Fruit fly (Drosophila melanogaster) whole organism, embryonic: ENCODE data around the gene CG7785.

Experiments
- Adf1 ChIP-seq: fragments of 200-800 bp; sonication (Bioruptor generic); IDR thresholded peaks from 2 replicates; pipeline ENCODE4 v1.3.6; 2022; ENCODE audit warnings: missing biosample characterization, missing genetic modification characterization
- Blimp-1 ChIP-seq: fragments of 200-800 bp; sonication (Bioruptor generic); optimal IDR thresholded peaks from 3 replicates; lab custom pipeline; 2018; ENCODE audit warnings: missing biosample characterization, missing genetic modification characterization, mild to moderate bottlenecking, moderate library complexity, missing genetic modification reagents
- CG11398 ChIP-seq: fragments of 200-800 bp; sonication (Bioruptor generic); optimal IDR thresholded peaks from 2 replicates; lab custom pipeline; 2016; ENCODE audit warnings: missing biosample characterization, missing genetic modification characterization
- CG13287 ChIP-seq: fragments of 200-800 bp; sonication (Bioruptor generic); IDR thresholded peaks from 2 replicates; pipeline ENCODE4 v1.3.6; 2022; ENCODE audit warnings: missing biosample characterization, missing genetic modification characterization; ENCODE audit not compliant: partially characterized antibody
- CG14050 ChIP-seq: fragments of 200-800 bp; sonication (Bioruptor generic); IDR thresholded peaks from 3 replicates; pipeline ENCODE4 v1.3.6; 2022; ENCODE audit warnings: missing biosample characterization, missing genetic modification characterization
- CG15011 ChIP-seq: fragments of 200-800 bp; sonication (Bioruptor generic); optimal IDR thresholded peaks from 3 replicates; lab custom pipeline; 2018; ENCODE audit warnings: missing biosample characterization, mild to moderate bottlenecking, missing genetic modification characterization
- CG1529 ChIP-seq: fragments of 200-800 bp; sonication (Bioruptor generic); optimal IDR thresholded peaks from 3 replicates; lab custom pipeline; 2018; ENCODE audit warnings: missing biosample characterization, missing genetic modification characterization
- CG15601 ChIP-seq: fragments of 200-800 bp; sonication (Bioruptor generic); optimal IDR thresholded peaks from 3 replicates; lab custom pipeline; 2019; ENCODE audit warnings: missing biosample characterization, mild to moderate bottlenecking, missing genetic modification characterization, moderate library complexity
- CG15696 ChIP-seq: fragments of 200-800 bp; sonication (Bioruptor generic); optimal IDR thresholded peaks from 2 replicates; lab custom pipeline; 2019; ENCODE audit warnings: missing biosample characterization, mild to moderate bottlenecking, missing genetic modification characterization, moderate library complexity
- CG18262 ChIP-seq: fragments of 200-800 bp; optimal IDR thresholded peaks from 3 replicates; lab custom pipeline; 2019; ENCODE audit warnings: missing biosample characterization, mild to moderate bottlenecking, missing genetic modification characterization, moderate library complexity
- CG3995 ChIP-seq: fragments of 200-800 bp; sonication (Bioruptor generic); optimal IDR thresholded peaks from 3 replicates; lab custom pipeline; 2016; ENCODE audit warnings: missing biosample characterization, missing genetic modification characterization
- CG4617 ChIP-seq: fragments of 200-800 bp; sonication (Bioruptor generic); optimal IDR thresholded peaks from 3 replicates; lab custom pipeline; 2016; ENCODE audit warnings: missing biosample characterization, missing genetic modification characterization, borderline replicate concordance
- CG5180 ChIP-seq: fragments of 200-800 bp; sonication (Bioruptor generic); optimal IDR thresholded peaks from 3 replicates; lab custom pipeline; 2017; ENCODE audit warnings: missing biosample characterization, missing genetic modification characterization, mild to moderate bottlenecking, moderate library complexity, missing genetic modification reagents
- CG6254 ChIP-seq: fragments of 200-800 bp; sonication (Bioruptor generic); optimal IDR thresholded peaks from 3 replicates; lab custom pipeline; 2017; ENCODE audit warnings: mild to moderate bottlenecking, missing biosample characterization, missing genetic modification reagents, missing genetic modification characterization
- CG7745 ChIP-seq: fragments of 200-800 bp; sonication (Bioruptor generic); optimal IDR thresholded peaks from 2 replicates; lab custom pipeline; 2018; ENCODE audit warnings: missing biosample characterization, mild to moderate bottlenecking, missing genetic modification characterization, moderate library complexity
- D19A ChIP-seq: fragments of 200-800 bp; optimal IDR thresholded peaks from 3 replicates; lab custom pipeline; 2019; ENCODE audit warnings: missing biosample characterization, mild to moderate bottlenecking, missing genetic modification characterization, moderate library complexity
- Dbx ChIP-seq: fragments of 200-800 bp; sonication (Bioruptor generic); IDR thresholded peaks from 3 replicates; pipeline ENCODE4 v1.3.6; 2022; ENCODE audit warnings: missing biosample characterization, missing genetic modification characterization
- Eip74EF ChIP-seq, 2 experiments: fragments of 200-800 bp in 1 of 2; fragments of >200 bp in 1 of 2; sonication (Bioruptor generic) in 1 of 2; optimal IDR thresholded peaks; 2 replicates each; lab custom pipeline; 2017 to 2019; ENCODE audit warnings: missing biosample characterization in 2 of 2, missing genetic modification characterization in 2 of 2, mild to moderate bottlenecking in 1 of 2, moderate library complexity in 1 of 2
- Fer3 ChIP-seq: fragments of 200-800 bp; sonication (Bioruptor generic); optimal IDR thresholded peaks from 2 replicates; lab custom pipeline; 2018; ENCODE audit warnings: missing biosample characterization, mild to moderate bottlenecking, missing genetic modification characterization, moderate library complexity
- Mes4 ChIP-seq: fragments of 200-800 bp; sonication (Bioruptor generic); optimal IDR thresholded peaks from 2 replicates; lab custom pipeline; 2016; ENCODE audit warnings: missing biosample characterization, missing genetic modification characterization
- Nf-YC ChIP-seq: fragments of 200-800 bp; optimal IDR thresholded peaks from 3 replicates; lab custom pipeline; 2019; ENCODE audit warnings: missing biosample characterization, mild to moderate bottlenecking, missing genetic modification characterization, moderate library complexity
- NfI ChIP-seq: fragments of 200-800 bp; sonication (Bioruptor generic); optimal IDR thresholded peaks from 3 replicates; lab custom pipeline; 2018; ENCODE audit warnings: missing biosample characterization, mild to moderate bottlenecking, missing genetic modification characterization, moderate library complexity
- Pdp1 ChIP-seq, 2 experiments: fragments of 200-800 bp; sonication (Bioruptor generic); optimal IDR thresholded peaks; 3 replicates each; lab custom pipeline; 2016; ENCODE audit warnings: missing biosample characterization in 2 of 2, missing genetic modification characterization in 2 of 2, mild to moderate bottlenecking in 1 of 2, moderate library complexity in 1 of 2
- Trl ChIP-seq, 3 experiments: fragments of >200 bp in 2 of 3; fragments of 200-800 bp in 1 of 3; sonication (Bioruptor generic) in 1 of 3; optimal IDR thresholded peaks; 2 replicates in 1 of 3; 3 replicates in 2 of 3; lab custom pipeline; 2016 to 2017; ENCODE audit warnings: missing biosample characterization in 1 of 3, missing genetic modification characterization in 1 of 3
- abd-A ChIP-seq: fragments of 200-800 bp; sonication (Bioruptor generic); optimal IDR thresholded peaks from 3 replicates; lab custom pipeline; 2019; ENCODE audit warnings: missing biosample characterization, mild to moderate bottlenecking, missing genetic modification characterization, moderate library complexity
- ap ChIP-seq: fragments of 200-800 bp; sonication (Bioruptor generic); IDR thresholded peaks from 2 replicates; pipeline ENCODE4 v1.3.6; 2022; ENCODE audit warnings: missing biosample characterization, missing genetic modification characterization
- cg ChIP-seq: fragments of 200-800 bp; sonication (Bioruptor generic); optimal IDR thresholded peaks from 3 replicates; lab custom pipeline; 2019; ENCODE audit warnings: missing biosample characterization, mild to moderate bottlenecking, missing genetic modification characterization, moderate library complexity
- chm ChIP-seq: fragments of 200-800 bp; sonication (Bioruptor generic); IDR thresholded peaks from 2 replicates; pipeline ENCODE4 v1.3.6; 2022; ENCODE audit warnings: missing biosample characterization, missing genetic modification characterization
- corto ChIP-seq: fragments of 200-800 bp; sonication (Bioruptor generic); optimal IDR thresholded peaks from 2 replicates; lab custom pipeline; 2016; ENCODE audit warnings: missing biosample characterization, mild to moderate bottlenecking, missing genetic modification characterization, moderate library complexity
- fd3F ChIP-seq: fragments of 200-800 bp; sonication (Bioruptor generic); optimal IDR thresholded peaks from 2 replicates; lab custom pipeline; 2018; ENCODE audit warnings: missing biosample characterization, mild to moderate bottlenecking, missing genetic modification characterization, moderate library complexity
- gsb ChIP-seq: fragments of 200-800 bp; sonication (Bioruptor generic); IDR thresholded peaks from 2 replicates; pipeline ENCODE4 v1.3.6; 2022; ENCODE audit warnings: missing biosample characterization, missing genetic modification characterization
- h ChIP-seq: fragments of >200 bp; optimal IDR thresholded peaks from 2 replicates; lab custom pipeline; 2017
- insv ChIP-seq, 2 experiments: fragments of 200-800 bp; sonication (Bioruptor generic); optimal IDR thresholded peaks; 3 replicates each; lab custom pipeline; 2016 to 2018; ENCODE audit warnings: missing biosample characterization in 2 of 2, missing genetic modification characterization in 2 of 2
- nau ChIP-seq: fragments of 200-800 bp; sonication (Bioruptor generic); optimal IDR thresholded peaks from 3 replicates; lab custom pipeline; 2017; ENCODE audit warnings: missing biosample characterization, mild to moderate bottlenecking, missing genetic modification characterization, missing genetic modification reagents
- oc ChIP-seq: fragments of 200-800 bp; sonication (Bioruptor generic); optimal IDR thresholded peaks from 2 replicates; lab custom pipeline; 2018; ENCODE audit warnings: missing biosample characterization, mild to moderate bottlenecking, missing genetic modification characterization, moderate library complexity
- odd ChIP-seq: fragments of 200-800 bp; sonication (Bioruptor generic); optimal IDR thresholded peaks from 2 replicates; lab custom pipeline; 2017; ENCODE audit warnings: missing biosample characterization, mild to moderate bottlenecking, missing genetic modification characterization
- pfk ChIP-seq: fragments of 200-800 bp; sonication (Bioruptor generic); optimal IDR thresholded peaks from 2 replicates; lab custom pipeline; 2018; ENCODE audit warnings: missing biosample characterization, mild to moderate bottlenecking, missing genetic modification characterization, moderate library complexity
- pzg ChIP-seq: fragments of 200-800 bp; sonication (Bioruptor generic); optimal IDR thresholded peaks from 3 replicates; lab custom pipeline; 2018; ENCODE audit warnings: missing biosample characterization, mild to moderate bottlenecking, missing genetic modification characterization, moderate library complexity
- repo ChIP-seq: fragments of 200-800 bp; sonication (Bioruptor generic); optimal IDR thresholded peaks from 2 replicates; lab custom pipeline; 2016; ENCODE audit warnings: missing biosample characterization, missing genetic modification characterization
- rib ChIP-seq: fragments of 200-800 bp; sonication (Bioruptor generic); IDR thresholded peaks from 2 replicates; pipeline ENCODE4 v1.3.6; 2022; ENCODE audit warnings: missing biosample characterization, missing genetic modification characterization
- sc ChIP-seq, 3 experiments: fragments of >200 bp in 2 of 3; fragments of 200-800 bp in 1 of 3; sonication (Bioruptor generic) in 1 of 3; optimal IDR thresholded peaks; 2 replicates in 2 of 3; 3 replicates in 1 of 3; lab custom pipeline; 2017; ENCODE audit warnings: mild to moderate bottlenecking in 1 of 3, missing biosample characterization in 1 of 3, missing genetic modification characterization in 1 of 3, missing genetic modification reagents in 1 of 3
- sd ChIP-seq: fragments of 200-800 bp; sonication (Bioruptor generic); optimal IDR thresholded peaks from 3 replicates; lab custom pipeline; 2018; ENCODE audit warnings: missing biosample characterization, mild to moderate bottlenecking, missing genetic modification characterization, moderate library complexity
- so ChIP-seq: fragments of 200-800 bp; sonication (Bioruptor generic); IDR thresholded peaks from 3 replicates; pipeline ENCODE4 v1.3.6; 2022; ENCODE audit warnings: missing biosample characterization, missing genetic modification characterization
- ssp ChIP-seq: fragments of 200-800 bp; sonication (Bioruptor generic); IDR thresholded peaks from 2 replicates; pipeline ENCODE4 v1.3.6; 2022; ENCODE audit warnings: missing biosample characterization, missing genetic modification characterization
- unpg ChIP-seq: fragments of 200-800 bp; sonication (Bioruptor generic); optimal IDR thresholded peaks from 3 replicates; lab custom pipeline; 2018; ENCODE audit warnings: missing biosample characterization, mild to moderate bottlenecking, missing genetic modification characterization, moderate library complexity
- z ChIP-seq: fragments of 200-800 bp; sonication (Bioruptor generic); IDR thresholded peaks from 3 replicates; pipeline ENCODE4 v1.3.6; 2022; ENCODE audit warnings: missing biosample characterization, missing genetic modification characterization

CG7785 gene

DNA sequence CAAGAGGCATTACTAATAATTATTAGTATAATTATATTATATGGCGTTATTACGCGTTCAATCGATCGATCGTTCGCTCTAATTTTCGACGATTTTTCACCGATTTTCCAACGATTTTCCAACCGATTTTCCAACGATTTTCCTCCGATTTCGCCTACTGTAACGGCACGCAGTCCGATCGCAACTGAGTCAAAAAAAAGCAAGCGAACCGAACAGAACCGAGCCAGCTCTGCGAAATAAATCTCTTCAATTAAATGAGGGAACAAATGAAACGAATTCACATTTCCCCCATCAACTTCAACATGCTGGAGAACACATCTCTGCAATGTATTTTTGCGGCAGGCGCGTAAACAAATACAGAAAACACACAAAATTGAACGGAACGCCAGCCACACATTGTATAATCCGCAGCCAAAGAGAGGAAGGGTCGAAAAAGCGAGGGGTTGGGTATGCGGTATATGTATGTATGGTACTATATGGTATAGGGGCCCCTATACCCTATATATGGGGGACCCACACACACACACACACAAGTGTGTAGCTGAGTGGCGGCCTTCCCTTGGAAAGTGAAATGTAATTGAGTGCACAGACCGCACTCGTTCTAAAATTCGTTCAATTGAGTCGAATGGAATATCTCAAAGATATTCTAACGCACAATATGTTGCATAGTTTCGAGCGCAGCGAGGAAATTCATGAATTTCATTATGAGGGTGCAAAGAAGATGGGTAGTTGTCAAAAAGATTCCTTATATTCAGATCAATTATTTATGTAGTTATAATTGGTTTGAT is 31.6 kb downstream of the CG7785 start, which contains the start of gene htl (continued):
- TF ChIP-seq Pdp1 (GFP tag; optimal IDR thresholded peaks at IDR 0.05; lab: Kevin White, UChicago) (peak in 1 of 2 experiments; percentile 100), Mes4 (no peak), CG18262 (tag; lab: Kevin White, UChicago) (no peak), CG4617 (GFP tag; lab: Kevin White, UChicago) (no peak), rib (GFP tag; lab: Robert Waterston, UW) (peak; percentile 40; the same call in 1 of the 2 replicates), h (no peak), CG6254 (GFP tag; lab: Kevin White, UChicago) (peak; percentile 56), CG3995 (no peak), sc (optimal IDR thresholded peaks at IDR 0.05; lab: Kevin White, UChicago) (no peak), sc (GFP tag; optimal IDR thresholded peaks at IDR 0.05; lab: Kevin White, UChicago) (no peak), Blimp-1 (GFP tag; lab: Kevin White, UChicago) (peak; percentile 40), Trl (optimal IDR thresholded peaks at IDR 0.05; lab: Kevin White, UChicago) (peak in 1 of 2 experiments; percentile 6), Trl (GFP tag; optimal IDR thresholded peaks at IDR 0.05; lab: Kevin White, UChicago) (no peak), Dbx (GFP tag; lab: Robert Waterston, UW) (no peak), pzg (GFP tag; lab: Kevin White, UChicago) (no peak), CG5180 (peak; percentile 37), abd-A (tag; lab: Kevin White, UChicago) (peak; percentile 73), odd (GFP tag; lab: Kevin White, UChicago) (no peak), CG13287 (GFP tag; lab: Robert Waterston, UW) (peak; percentile 14; the same call in 1 of the 2 replicates), z (GFP tag; lab: Robert Waterston, UW) (peak; percentile 98), chm (GFP tag; lab: Robert Waterston, UW) (no peak), NfI (GFP tag; lab: Kevin White, UChicago) (no peak), ap (GFP tag; lab: Robert Waterston, UW) (no peak), repo (GFP tag; lab: Kevin White, UChicago) (no peak), fd3F (no peak), pfk (GFP tag; lab: Kevin White, UChicago) (peak; percentile 8), Adf1 (GFP tag; lab: Robert Waterston, UW) (0 out of 2 replicates have a peak, but pooled peaks have one; percentile 15), ssp (GFP tag; lab: Robert Waterston, UW) (no peak), cg (GFP tag; lab: Kevin White, UChicago) (peak; percentile 89), CG14050 (GFP tag; lab: Robert Waterston, UW) (no peak), CG15696 (no peak), Nf-YC (tag; lab: Kevin White, UChicago) (no peak), CG15011 (GFP tag; lab: Kevin White, UChicago) (no peak), unpg (GFP tag; lab: Kevin White, UChicago) (no peak), oc (tag; lab: Kevin White, UChicago) (no peak), CG11398 (no peak), insv (GFP tag; optimal IDR thresholded peaks at IDR 0.05; lab: Kevin White, UChicago) (no peak), CG15601 (peak; percentile 9), gsb (no peak), Eip74EF (GFP tag; optimal IDR thresholded peaks at IDR 0.05; lab: Kevin White, UChicago) (no peak), CG1529 (no peak), CG7745 (tag; lab: Kevin White, UChicago) (peak; percentile 75), Fer3 (tag; lab: Kevin White, UChicago) (no peak), sd (peak; percentile 39), corto (no peak), D19A (tag; lab: Kevin White, UChicago) (peak; percentile 9), so (GFP tag; lab: Robert Waterston, UW) (0 out of 3 replicates have a peak, but pooled peaks have one; percentile 23), nau (peak; percentile 2)
